Worm (Caenorhabditis elegans): ENCODE results near the gene F26F12.4.

The F26F12.4 gene

ce11 chrV:5891204-5891603 lies 22.1 kb upstream of the F26F12.4 start:
- TF ChIP-seq ceh-2 (tag; optimal IDR thresholded peaks at IDR 0.05) (no peak), Y22D7AL.16 (tag; optimal IDR thresholded peaks at IDR 0.05) (no peak), ama-1 (optimal IDR thresholded peaks at IDR 0.05) (no peak), fkh-10 (GFP tag; optimal IDR thresholded peaks at IDR 0.05) (no peak), pag-3 (tag; optimal IDR thresholded peaks at IDR 0.05; ENCODE audit: borderline replicate concordance) (no peak), unc-86 (tag; optimal IDR thresholded peaks at IDR 0.05) (no peak), dmd-4 (tag; optimal IDR thresholded peaks at IDR 0.05; ENCODE audit: borderline replicate concordance) (no peak), ceh-48 (tag; optimal IDR thresholded peaks at IDR 0.05) (no peak), ets-4 (tag; optimal IDR thresholded peaks at IDR 0.05) (no peak), F13H6.1 (tag; optimal IDR thresholded peaks at IDR 0.05) (no peak), dve-1 (tag; optimal IDR thresholded peaks at IDR 0.05) (no peak), ref-2 (tag; optimal IDR thresholded peaks at IDR 0.05) (no peak), tbx-7 (tag; optimal IDR thresholded peaks at IDR 0.05) (no peak), syd-9 (tag; optimal IDR thresholded peaks at IDR 0.05) (no peak)

DNA sequence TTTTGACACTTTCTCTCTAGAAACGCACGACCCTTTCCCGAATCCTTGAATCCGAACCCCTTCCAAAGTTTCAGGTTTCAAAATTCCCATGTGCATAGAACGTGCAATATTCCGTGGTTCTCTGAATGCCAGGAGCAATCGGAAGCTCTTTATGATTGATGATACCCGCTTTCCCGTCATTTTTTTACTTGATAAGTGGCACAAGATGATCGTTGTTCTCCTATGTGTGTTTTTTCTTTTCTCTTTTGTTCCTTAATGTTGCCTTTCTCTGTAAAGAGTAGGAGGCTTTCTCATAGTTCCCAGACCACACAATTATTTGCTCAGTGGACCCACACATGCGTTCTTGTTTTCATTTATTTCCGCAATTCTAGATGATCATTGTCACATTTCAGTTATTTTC lies 19.7 kb upstream of the F26F12.4 start:
- no peak for TF ChIP-seq lim-6 (tag; optimal IDR thresholded peaks at IDR 0.05)
- no peak for TF ChIP-seq T23F11.4 (GFP tag; optimal IDR thresholded peaks at IDR 0.05)
- no peak for TF ChIP-seq hlh-30 (tag; optimal IDR thresholded peaks at IDR 0.05; ENCODE audit: insufficient read depth)
- TF ChIP-seq ceh-2 (tag; optimal IDR thresholded peaks at IDR 0.05): no peak
- no peak for TF ChIP-seq sox-4 (tag; optimal IDR thresholded peaks at IDR 0.05)
- TF ChIP-seq madf-2 (tag; optimal IDR thresholded peaks at IDR 0.05): no peak
- no peak for TF ChIP-seq tbx-2 (tag; optimal IDR thresholded peaks at IDR 0.05)

- TF ChIP-seq ceh-45 (GFP tag; IDR thresholded peaks at IDR 0.05): no peak
- no peak for TF ChIP-seq pag-3 (tag; optimal IDR thresholded peaks at IDR 0.05; ENCODE audit: borderline replicate concordance)
- TF ChIP-seq nhr-11 (tag; optimal IDR thresholded peaks at IDR 0.05): no peak
- no peak for TF ChIP-seq hlh-15 (tag; optimal IDR thresholded peaks at IDR 0.05)
- TF ChIP-seq hlh-30 (tag; optimal IDR thresholded peaks at IDR 0.05; ENCODE audit: insufficient read depth): no peak
- TF ChIP-seq hlh-8 (tag; optimal IDR thresholded peaks at IDR 0.05): no peak
- TF ChIP-seq nfya-1 (tag; optimal IDR thresholded peaks at IDR 0.05): no peak
- no peak for TF ChIP-seq sdc-2 (tag; optimal IDR thresholded peaks at IDR 0.05)
These were observed 14.6 kb upstream of the F26F12.4 start, which contains the start of gene C04E6.8 for ce11 chrV:5883735-5884134. TSS of gene C04E6.8 (minus strand) at chrV:5883835.

DNA sequence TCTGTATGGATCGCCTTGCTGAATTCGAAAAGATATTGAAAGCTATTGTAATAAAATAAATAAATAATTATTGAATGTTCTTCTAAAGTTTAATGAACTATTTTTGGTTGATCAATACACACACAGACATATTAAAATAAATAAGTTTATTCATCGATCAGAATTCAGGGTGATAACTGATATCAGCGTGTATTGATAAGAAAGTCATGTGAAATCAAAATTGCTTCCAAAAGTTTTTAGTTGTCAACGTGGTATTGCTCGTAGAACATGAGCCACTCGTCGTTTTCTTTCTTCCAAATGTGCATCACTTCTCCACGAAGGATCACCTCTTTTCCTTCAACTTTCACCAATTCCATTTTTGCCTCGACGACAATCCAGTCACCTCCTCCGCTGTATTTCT lies 13.3 kb upstream of the F26F12.4 start:
- TF ChIP-seq dmd-4 (tag; optimal IDR thresholded peaks at IDR 0.05; ENCODE audit: borderline replicate concordance): no peak
- TF ChIP-seq ceh-48 (tag; optimal IDR thresholded peaks at IDR 0.05): no peak
- TF ChIP-seq Y22D7AL.16 (tag; optimal IDR thresholded peaks at IDR 0.05): no peak
- no peak for TF ChIP-seq unc-42 (tag; optimal IDR thresholded peaks at IDR 0.05)

ce11 chrV:5880064-5880463 lies 10.9 kb upstream of the F26F12.4 start, which contains the start of gene C02G6.3:
TSS of gene C02G6.3 (plus strand) at chrV:5880364.
- no peak for TF ChIP-seq dmd-4 (tag; optimal IDR thresholded peaks at IDR 0.05; ENCODE audit: borderline replicate concordance)
- no peak for TF ChIP-seq ceh-45 (GFP tag; IDR thresholded peaks at IDR 0.05)
- TF ChIP-seq ceh-18 (tag; optimal IDR thresholded peaks at IDR 0.05): no peak
- no peak for TF ChIP-seq fax-1 (tag; optimal IDR thresholded peaks at IDR 0.05)
- TF ChIP-seq C08G9.2 (tag; optimal IDR thresholded peaks at IDR 0.05): no peak
- TF ChIP-seq unc-42 (tag; optimal IDR thresholded peaks at IDR 0.05): no peak
- TF ChIP-seq ama-1 (optimal IDR thresholded peaks at IDR 0.05): no peak
- no peak for TF ChIP-seq nhr-11 (tag; optimal IDR thresholded peaks at IDR 0.05)
- TF ChIP-seq ceh-24 (tag; optimal IDR thresholded peaks at IDR 0.05): no peak
- no peak for TF ChIP-seq ceh-14 (tag; optimal IDR thresholded peaks at IDR 0.05)
- TF ChIP-seq K09A11.1 (tag; optimal IDR thresholded peaks at IDR 0.05; ENCODE audit: insufficient read depth): no peak
- TF ChIP-seq sdc-2 (tag; optimal IDR thresholded peaks at IDR 0.05): no peak
- TF ChIP-seq dve-1 (tag; optimal IDR thresholded peaks at IDR 0.05): no peak
- TF ChIP-seq ets-4 (tag; optimal IDR thresholded peaks at IDR 0.05): no peak

Measured in whole organism, late embryonic.